Fruit fly (Drosophila melanogaster) whole organism, embryonic: ENCODE data around the gene twf.

Experiments
- Antp ChIP-seq: fragments of 200-800 bp; sonication (Bioruptor generic); optimal IDR thresholded peaks from 3 replicates; lab custom pipeline; 2016; ENCODE audit warnings: missing biosample characterization, missing genetic modification characterization
- CG10654 ChIP-seq: fragments of 200-800 bp; sonication (Bioruptor generic); optimal IDR thresholded peaks from 2 replicates; lab custom pipeline; 2016; ENCODE audit warnings: missing biosample characterization, missing genetic modification characterization
- CG11247 ChIP-seq: fragments of 200-800 bp; sonication (Bioruptor generic); IDR thresholded peaks from 2 replicates; pipeline ENCODE4 v1.3.6; 2022; ENCODE audit warnings: missing biosample characterization, missing genetic modification characterization
- CG11696 ChIP-seq: fragments of 200-800 bp; sonication (Bioruptor generic); IDR thresholded peaks from 2 replicates; pipeline ENCODE4 v1.3.6; 2022; ENCODE audit warnings: missing biosample characterization, missing genetic modification characterization
- CG11723 ChIP-seq: fragments of 200-800 bp; sonication (Bioruptor generic); optimal IDR thresholded peaks from 2 replicates; lab custom pipeline; 2017; ENCODE audit warnings: missing biosample characterization, mild to moderate bottlenecking, missing genetic modification characterization
- CG13424 ChIP-seq: fragments of 200-800 bp; sonication (Bioruptor generic); optimal IDR thresholded peaks from 2 replicates; lab custom pipeline; 2019; ENCODE audit warnings: missing biosample characterization, mild to moderate bottlenecking, missing genetic modification characterization, moderate library complexity
- CG14014 ChIP-seq: fragments of 200-800 bp; sonication (Bioruptor generic); IDR thresholded peaks from 2 replicates; pipeline ENCODE4 v1.3.6; 2022; ENCODE audit warnings: missing biosample characterization, missing genetic modification characterization
- CG17328 ChIP-seq: fragments of 200-800 bp; sonication (Bioruptor generic); IDR thresholded peaks from 2 replicates; pipeline ENCODE4 v1.3.6; 2022; ENCODE audit warnings: missing biosample characterization, missing genetic modification characterization
- CG18262 ChIP-seq: fragments of 200-800 bp; optimal IDR thresholded peaks from 3 replicates; lab custom pipeline; 2019; ENCODE audit warnings: missing biosample characterization, mild to moderate bottlenecking, missing genetic modification characterization, moderate library complexity
- CG18619 ChIP-seq: fragments of 200-800 bp; sonication (Bioruptor generic); optimal IDR thresholded peaks from 3 replicates; lab custom pipeline; 2017; ENCODE audit warnings: missing biosample characterization, mild to moderate bottlenecking, missing genetic modification characterization
- CG2678 ChIP-seq: fragments of 200-800 bp; sonication (Bioruptor generic); optimal IDR thresholded peaks from 3 replicates; lab custom pipeline; 2019; ENCODE audit warnings: missing biosample characterization, mild to moderate bottlenecking, missing genetic modification characterization, moderate library complexity
- CG3065 ChIP-seq: fragments of 200-800 bp; sonication (Bioruptor generic); optimal IDR thresholded peaks from 2 replicates; lab custom pipeline; 2016; ENCODE audit warnings: missing biosample characterization, missing genetic modification characterization
- CG3163 ChIP-seq: fragments of 200-800 bp; sonication (Bioruptor generic); optimal IDR thresholded peaks from 3 replicates; lab custom pipeline; 2016; ENCODE audit warnings: missing biosample characterization, missing genetic modification characterization
- CG32767 ChIP-seq: fragments of 200-800 bp; sonication (Bioruptor generic); IDR thresholded peaks from 2 replicates; pipeline ENCODE4 v1.3.6; 2022; ENCODE audit warnings: missing biosample characterization, missing genetic modification characterization
- CG32772 ChIP-seq: fragments of 200-800 bp; sonication (Bioruptor generic); IDR thresholded peaks from 2 replicates; pipeline ENCODE4 v1.3.6; 2022; ENCODE audit warnings: missing biosample characterization, missing genetic modification characterization
- CG33557 ChIP-seq: fragments of 200-800 bp; sonication (Bioruptor generic); optimal IDR thresholded peaks from 2 replicates; lab custom pipeline; 2019; ENCODE audit warnings: missing biosample characterization, mild to moderate bottlenecking, missing genetic modification characterization, moderate library complexity
- CG4820 ChIP-seq: fragments of 200-800 bp; sonication (Bioruptor generic); optimal IDR thresholded peaks from 3 replicates; lab custom pipeline; 2016; ENCODE audit warnings: missing biosample characterization, missing genetic modification characterization
- CG5180 ChIP-seq: fragments of 200-800 bp; sonication (Bioruptor generic); optimal IDR thresholded peaks from 3 replicates; lab custom pipeline; 2017; ENCODE audit warnings: missing biosample characterization, missing genetic modification characterization, mild to moderate bottlenecking, moderate library complexity, missing genetic modification reagents
- CG6272 ChIP-seq: fragments of 200-800 bp; sonication (Bioruptor generic); IDR thresholded peaks from 2 replicates; pipeline ENCODE4 v1.3.6; 2022; ENCODE audit warnings: missing biosample characterization, missing genetic modification characterization
- CG7357 ChIP-seq: fragments of 200-800 bp; sonication (Bioruptor generic); IDR thresholded peaks from 3 replicates; pipeline ENCODE4 v1.3.6; 2022; ENCODE audit warnings: missing biosample characterization, missing genetic modification characterization
- CG7372 ChIP-seq: fragments of 200-800 bp; sonication (Bioruptor generic); IDR thresholded peaks from 2 replicates; pipeline ENCODE4 v1.3.6; 2022; ENCODE audit warnings: missing biosample characterization, missing genetic modification characterization
- CkIIα-i1 ChIP-seq: fragments of 200-800 bp; sonication (Bioruptor generic); IDR thresholded peaks from 2 replicates; pipeline ENCODE4 v1.3.6; 2022; ENCODE audit warnings: missing biosample characterization, missing genetic modification characterization
- Dref ChIP-seq: fragments of 200-800 bp; sonication (Bioruptor generic); IDR thresholded peaks from 2 replicates; pipeline ENCODE4 v1.3.6; 2022; ENCODE audit warnings: missing biosample characterization, missing genetic modification characterization
- Ets65A ChIP-seq: fragments of 200-800 bp; sonication (Bioruptor generic); peaks from one replicate; lab custom pipeline; 2016; ENCODE audit warnings: missing biosample characterization, missing genetic modification characterization
- H2.0 ChIP-seq: fragments of 200-800 bp; sonication (Bioruptor generic); IDR thresholded peaks from 2 replicates; pipeline ENCODE4 v1.3.6; 2022; ENCODE audit warnings: missing biosample characterization, missing genetic modification characterization
- HHEX ChIP-seq: fragments of 200-800 bp; sonication (Bioruptor generic); optimal IDR thresholded peaks from 3 replicates; lab custom pipeline; 2017; ENCODE audit warnings: missing biosample characterization, mild to moderate bottlenecking, missing genetic modification characterization, missing genetic modification reagents
- Scr ChIP-seq: fragments of 200-800 bp; sonication (Bioruptor generic); IDR thresholded peaks from 2 replicates; pipeline ENCODE4 v1.3.6; 2022; ENCODE audit warnings: missing biosample characterization, missing genetic modification characterization; ENCODE audit not compliant: partially characterized antibody
- Sry-β ChIP-seq: fragments of 200-800 bp; sonication (Bioruptor generic); optimal IDR thresholded peaks from 2 replicates; lab custom pipeline; 2018; ENCODE audit warnings: missing biosample characterization, mild to moderate bottlenecking, missing genetic modification characterization, moderate library complexity
- Sry-δ ChIP-seq: fragments of 200-800 bp; sonication (Bioruptor generic); optimal IDR thresholded peaks from 2 replicates; lab custom pipeline; 2016; ENCODE audit warnings: missing biosample characterization, missing genetic modification characterization
- amos ChIP-seq: fragments of 200-800 bp; sonication (Bioruptor generic); IDR thresholded peaks from 2 replicates; pipeline ENCODE4 v1.3.6; 2022; ENCODE audit warnings: missing biosample characterization, missing genetic modification characterization; ENCODE audit not compliant: partially characterized antibody
- ato ChIP-seq: fragments of 200-800 bp; sonication (Bioruptor generic); IDR thresholded peaks from 2 replicates; pipeline ENCODE4 v1.3.6; 2022; ENCODE audit warnings: missing biosample characterization, missing genetic modification characterization; ENCODE audit not compliant: partially characterized antibody
- bab2 ChIP-seq: fragments of 200-800 bp; sonication (Bioruptor generic); optimal IDR thresholded peaks from 2 replicates; lab custom pipeline; 2016; ENCODE audit warnings: missing biosample characterization, missing genetic modification characterization
- dati ChIP-seq: fragments of 200-800 bp; sonication (Bioruptor generic); IDR thresholded peaks from 2 replicates; pipeline ENCODE4 v1.3.6; 2022; ENCODE audit warnings: missing biosample characterization, missing genetic modification characterization
- dpn ChIP-seq, 2 experiments: fragments of 200-800 bp; sonication (Bioruptor generic); optimal IDR thresholded peaks; 3 replicates each; lab custom pipeline; 2016; ENCODE audit warnings: missing biosample characterization in 2 of 2, missing genetic modification characterization in 2 of 2
- gem ChIP-seq: fragments of 200-800 bp; sonication (Bioruptor generic); optimal IDR thresholded peaks from 2 replicates; lab custom pipeline; 2019; ENCODE audit warnings: missing biosample characterization, mild to moderate bottlenecking, missing genetic modification characterization, moderate library complexity
- insv ChIP-seq, 2 experiments: fragments of 200-800 bp; sonication (Bioruptor generic); optimal IDR thresholded peaks; 3 replicates each; lab custom pipeline; 2016 to 2018; ENCODE audit warnings: missing biosample characterization in 2 of 2, missing genetic modification characterization in 2 of 2
- inv ChIP-seq: fragments of 200-800 bp; sonication (Bioruptor generic); IDR thresholded peaks from 2 replicates; pipeline ENCODE4 v1.3.6; 2022; ENCODE audit warnings: missing biosample characterization, missing genetic modification characterization; ENCODE audit not compliant: partially characterized antibody
- jing ChIP-seq: fragments of 200-800 bp; sonication (Bioruptor generic); optimal IDR thresholded peaks from 2 replicates; lab custom pipeline; 2018; ENCODE audit warnings: missing biosample characterization, mild to moderate bottlenecking, missing genetic modification characterization
- lola ChIP-seq, 3 experiments: fragments of >200 bp in 2 of 3; fragments of 200-800 bp in 1 of 3; sonication (Bioruptor generic) in 1 of 3; optimal IDR thresholded peaks; 2 replicates each; lab custom pipeline; 2017 to 2019; ENCODE audit warnings: missing biosample characterization in 3 of 3, missing genetic modification characterization in 3 of 3, mild to moderate bottlenecking in 1 of 3, moderate library complexity in 1 of 3
- mld ChIP-seq: fragments of 200-800 bp; sonication (Bioruptor generic); IDR thresholded peaks from 3 replicates; pipeline ENCODE4 v1.3.6; 2022; ENCODE audit warnings: missing biosample characterization, missing genetic modification characterization; ENCODE audit not compliant: partially characterized antibody
- nerfin-2 ChIP-seq: fragments of 200-800 bp; sonication (Bioruptor generic); IDR thresholded peaks from 2 replicates; pipeline ENCODE4 v1.3.6; 2022; ENCODE audit warnings: missing biosample characterization, missing genetic modification characterization; ENCODE audit not compliant: partially characterized antibody
- p53 ChIP-seq: fragments of 200-800 bp; sonication (Bioruptor generic); optimal IDR thresholded peaks from 2 replicates; lab custom pipeline; 2016; ENCODE audit warnings: missing biosample characterization, missing genetic modification characterization
- pb ChIP-seq: fragments of 200-800 bp; sonication (Bioruptor generic); optimal IDR thresholded peaks from 3 replicates; lab custom pipeline; 2016; ENCODE audit warnings: missing biosample characterization, missing genetic modification characterization
- prd ChIP-seq, 3 experiments: fragments of >200 bp in 2 of 3; fragments of 200-800 bp in 1 of 3; sonication (Bioruptor generic) in 1 of 3; optimal IDR thresholded peaks in 2 of 3; IDR thresholded peaks in 1 of 3; 2 replicates in 2 of 3; 3 replicates in 1 of 3; pipeline versions ENCODE4 v1.3.6 to Lab custom; 2017 to 2022; ENCODE audit warnings: missing biosample characterization in 1 of 3, missing genetic modification characterization in 1 of 3
- ro ChIP-seq: fragments of 200-800 bp; sonication (Bioruptor generic); IDR thresholded peaks from 2 replicates; pipeline ENCODE4 v1.3.6; 2022; ENCODE audit warnings: missing biosample characterization, missing genetic modification characterization
- salm ChIP-seq: fragments of 200-800 bp; sonication (Bioruptor generic); optimal IDR thresholded peaks from 2 replicates; lab custom pipeline; 2018; ENCODE audit warnings: missing biosample characterization, mild to moderate bottlenecking, missing genetic modification characterization
- slbo ChIP-seq: fragments of 200-800 bp; sonication (Bioruptor generic); IDR thresholded peaks from 2 replicates; pipeline ENCODE4 v1.3.6; 2022; ENCODE audit warnings: missing biosample characterization, missing genetic modification characterization
- trem ChIP-seq: fragments of 200-800 bp; optimal IDR thresholded peaks from 3 replicates; lab custom pipeline; 2019; ENCODE audit warnings: missing biosample characterization, mild to moderate bottlenecking, missing genetic modification characterization, moderate library complexity
- yki ChIP-seq: fragments of >200 bp; optimal IDR thresholded peaks from 3 replicates; lab custom pipeline; 2018

Gene twf

dm6 chr3R:14108158-14108921, 14.1 kb upstream of the twf start, which contains the start of gene CG12402 (continued):
- TF ChIP-seq H2.0 (GFP tag; lab: Robert Waterston, UW) = peak; percentile 86
- peak; percentile 65 for TF ChIP-seq CG7372
- TF ChIP-seq prd (optimal IDR thresholded peaks at IDR 0.05; lab: Kevin White, UChicago) = no peak
- peak; percentile 84 for TF ChIP-seq prd (GFP tag; IDR thresholded peaks at IDR 0.05; lab: Robert Waterston, UW)
- TF ChIP-seq CG3065 (GFP tag; lab: Kevin White, UChicago) = peak; percentile 81
- TF ChIP-seq CG4820 (GFP tag; lab: Kevin White, UChicago) = peak; percentile 77
- peak; percentile 91 for TF ChIP-seq gem
- peak; percentile 68 for TF ChIP-seq CG11723 (GFP tag; lab: Kevin White, UChicago)
- peak; percentile 45 for TF ChIP-seq CG33557 (GFP tag; lab: Kevin White, UChicago)
- TF ChIP-seq CG7357 (GFP tag; lab: Robert Waterston, UW) = peak; percentile 73; the same call in 2 of the 3 replicates
- no peak for TF ChIP-seq Dref
- peak; percentile 85 for TF ChIP-seq CG10654
- TF ChIP-seq yki (lab: Kevin White, UChicago) = no peak
- no peak for TF ChIP-seq CkIIα-i1 (GFP tag; lab: Robert Waterston, UW)
- TF ChIP-seq CG13424 (tag; lab: Kevin White, UChicago) = peak; percentile 84
- peak; percentile 55 for TF ChIP-seq CG3163 (GFP tag; lab: Kevin White, UChicago)
- peak; percentile 84 for TF ChIP-seq CG14014
- peak; percentile 81 for TF ChIP-seq CG32767
- peak in 1 of 3 experiments; percentile 69 for TF ChIP-seq lola (GFP tag; optimal IDR thresholded peaks at IDR 0.05; lab: Kevin White, UChicago)
- no peak for TF ChIP-seq ato (GFP tag; lab: Robert Waterston, UW)
- TF ChIP-seq CG18262 (tag; lab: Kevin White, UChicago) = peak; percentile 85
- TF ChIP-seq mld (GFP tag; lab: Robert Waterston, UW) = no peak
- peak; percentile 87 for TF ChIP-seq CG2678
- TF ChIP-seq insv (GFP tag; optimal IDR thresholded peaks at IDR 0.05; lab: Kevin White, UChicago) = peak in 1 of 2 experiments; percentile 40
- TF ChIP-seq CG11696 = peak; percentile 70
- TF ChIP-seq pb = peak; percentile 65
- peak; percentile 3 for TF ChIP-seq Sry-δ
- TF ChIP-seq Antp = peak; percentile 78
- peak; percentile 83 for TF ChIP-seq HHEX (GFP tag; lab: Kevin White, UChicago)
- TF ChIP-seq dpn (GFP tag; optimal IDR thresholded peaks at IDR 0.05; lab: Kevin White, UChicago) = peak; percentile 73 to 86
- no peak; the same call in 1 of the 2 replicates for TF ChIP-seq amos (GFP tag; lab: Robert Waterston, UW)
- peak; percentile 63 for TF ChIP-seq salm (tag; lab: Kevin White, UChicago)
- peak; percentile 56 for TF ChIP-seq jing (GFP tag; lab: Kevin White, UChicago)
- TF ChIP-seq dati (GFP tag; lab: Robert Waterston, UW) = peak; percentile 76
- TF ChIP-seq CG5180 = peak; percentile 75
- TF ChIP-seq bab2 (GFP tag; lab: Kevin White, UChicago) = peak; percentile 34
- peak; percentile 2 for TF ChIP-seq p53 (GFP tag; lab: Kevin White, UChicago)
- TF ChIP-seq CG17328 (GFP tag; lab: Robert Waterston, UW) = peak; percentile 92
- peak; percentile 72 for TF ChIP-seq CG6272 (GFP tag; lab: Robert Waterston, UW)
- peak; percentile 81 for TF ChIP-seq CG32772 (GFP tag; lab: Robert Waterston, UW)
- no peak for TF ChIP-seq inv
- TF ChIP-seq ro (GFP tag; lab: Robert Waterston, UW) = peak; percentile 76
- TF ChIP-seq Scr = peak; percentile 46; the same call in 1 of the 2 replicates
- peak; percentile 80 for TF ChIP-seq slbo (GFP tag; lab: Robert Waterston, UW)
- TF ChIP-seq nerfin-2 (GFP tag; lab: Robert Waterston, UW) = no peak
- peak; percentile 61 for TF ChIP-seq CG18619 (GFP tag; lab: Kevin White, UChicago)
- TF ChIP-seq trem = peak; percentile 63
- TF ChIP-seq Sry-β (GFP tag; lab: Kevin White, UChicago) = no peak
- TF ChIP-seq Ets65A (GFP tag; lab: Kevin White, UChicago) = peak; percentile 95
- TF ChIP-seq CG11247 (GFP tag; lab: Robert Waterston, UW) = peak; percentile 78
